Fruit fly (Drosophila melanogaster): ENCODE results near the gene Or63a.

Or63a gene

dm6 chr3L:2960949-2961584 is at the start of gene Or63a, which contains the start of gene CG34025:
TSS of gene Or63a (plus strand) at chr3L:2961534.
TSS of gene CG34025 (minus strand) at chr3L:2961049.
- no peak for TF ChIP-seq CG17801 (GFP tag; optimal IDR thresholded peaks at IDR 0.05; ENCODE audit: partially characterized antibody)

DNA sequence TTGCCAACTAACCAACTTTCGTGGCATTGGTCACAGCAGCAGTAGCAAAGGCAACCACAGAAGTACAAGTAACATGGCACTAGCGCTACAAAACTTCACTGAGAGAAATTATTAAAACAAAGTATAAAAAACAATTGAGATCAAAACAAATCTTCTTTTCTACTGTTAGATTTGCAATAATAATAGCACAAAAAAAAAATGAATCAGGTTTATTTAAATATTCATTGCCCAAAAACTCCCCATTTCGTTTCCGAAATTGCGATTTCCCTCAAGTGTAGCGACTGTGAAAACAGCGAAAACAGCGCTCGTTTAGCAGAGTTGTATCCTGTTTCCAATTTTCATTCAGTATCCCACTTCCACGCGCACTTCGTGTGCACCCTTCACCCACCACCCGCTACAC is 48.0 kb upstream of the Or63a start:
- TF ChIP-seq CG17801 (GFP tag; optimal IDR thresholded peaks at IDR 0.05; ENCODE audit: partially characterized antibody) = no peak

dm6 chr3L:2916554-2916953 is 44.8 kb upstream of the Or63a start, which contains the start of gene CG9970:
TSS of gene CG9970 (minus strand) at chr3L:2916654.
- TF ChIP-seq CG17801 (GFP tag; optimal IDR thresholded peaks at IDR 0.05; ENCODE audit: partially characterized antibody) = no peak

DNA sequence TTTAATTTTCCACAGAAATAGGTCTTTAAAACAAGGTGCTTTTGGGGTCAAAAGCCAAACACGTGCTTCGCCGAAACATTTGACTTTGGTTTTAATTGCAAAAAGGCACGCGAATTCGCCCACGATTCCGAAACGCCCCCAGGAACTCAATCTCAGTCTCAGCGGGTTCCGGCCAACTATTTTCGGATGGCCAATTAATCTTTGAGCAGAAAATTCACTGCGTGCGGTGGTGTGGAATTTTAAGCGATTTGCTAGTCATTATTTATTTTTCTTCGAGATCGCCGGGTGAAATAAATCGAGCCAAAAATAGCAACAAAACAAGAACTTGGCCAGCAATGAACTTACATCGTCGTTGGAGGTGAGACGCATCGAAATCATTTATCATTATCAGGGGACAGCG is 42.7 kb upstream of the Or63a start:
- no peak for TF ChIP-seq CG17801 (GFP tag; optimal IDR thresholded peaks at IDR 0.05; ENCODE audit: partially characterized antibody)

- TF ChIP-seq CG17801 (GFP tag; optimal IDR thresholded peaks at IDR 0.05; ENCODE audit: partially characterized antibody) = no peak
Observed at dm6 chr3L:2923097-2923496, 38.2 kb upstream of the Or63a start.

- no peak for TF ChIP-seq CG17801 (GFP tag; optimal IDR thresholded peaks at IDR 0.05; ENCODE audit: partially characterized antibody)
Observed at dm6 chr3L:2951518-2951917, 9.8 kb upstream of the Or63a start, which contains the start of gene CG32846. TSS of gene CG32846 (minus strand) at chr3L:2951618.

- TF ChIP-seq CG17801 (GFP tag; optimal IDR thresholded peaks at IDR 0.05; ENCODE audit: partially characterized antibody) = peak; percentile 73
Observed at dm6 chr3L:2980856-2981255, 19.5 kb downstream of the Or63a start, which contains the start of gene CPT2. TSS of gene CPT2 (plus strand) at chr3L:2981022.

- TF ChIP-seq CG17801 (GFP tag; optimal IDR thresholded peaks at IDR 0.05; ENCODE audit: partially characterized antibody) = no peak
Observed at dm6 chr3L:2986302-2986701, 25.0 kb downstream of the Or63a start.

DNA sequence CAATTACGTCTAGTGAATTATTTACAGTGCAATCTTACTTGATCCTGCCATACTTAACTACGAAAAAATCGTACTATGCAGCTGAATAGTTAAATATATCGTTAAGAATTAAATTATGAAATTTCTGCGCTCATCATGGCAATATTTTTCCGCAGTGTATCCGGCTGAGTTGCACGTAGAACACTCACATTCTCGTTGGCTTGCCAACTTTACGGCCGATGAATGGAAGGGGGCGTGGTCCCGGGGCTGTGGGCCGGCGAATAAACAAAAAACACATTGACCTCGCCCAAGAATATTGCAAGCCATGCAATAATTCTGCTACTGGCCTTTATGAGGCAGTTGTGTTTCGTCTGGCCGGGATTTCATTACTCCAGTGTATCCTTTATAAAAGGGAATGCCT is 26.4 kb downstream of the Or63a start:
- no peak for TF ChIP-seq CG17801 (GFP tag; optimal IDR thresholded peaks at IDR 0.05; ENCODE audit: partially characterized antibody)

- no peak for TF ChIP-seq CG17801 (GFP tag; optimal IDR thresholded peaks at IDR 0.05; ENCODE audit: partially characterized antibody)
Observed at dm6 chr3L:2994872-2995271, 33.5 kb downstream of the Or63a start, which contains the start of gene CG2113. TSS of gene CG2113 (plus strand) at chr3L:2995172.

DNA sequence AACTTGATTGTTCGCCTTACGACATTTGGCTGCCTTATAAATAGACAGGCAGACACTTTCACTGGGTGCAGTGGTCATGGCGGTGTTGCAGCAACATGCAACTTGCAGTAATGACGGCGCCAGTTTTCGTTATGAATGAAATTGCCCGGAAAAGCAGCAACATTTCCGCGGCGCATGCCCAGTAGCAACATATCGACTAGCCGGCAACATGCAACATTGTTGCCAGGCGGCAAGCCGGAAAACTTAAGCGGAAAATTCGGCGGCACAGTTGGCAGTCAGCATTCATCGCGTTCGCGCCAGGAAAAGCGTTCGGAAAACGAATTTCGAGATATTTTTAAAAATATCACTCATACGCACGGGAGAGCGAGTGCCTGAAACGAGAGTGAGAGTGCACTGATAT is 40.1 kb downstream of the Or63a start, which contains the start of gene FMRFaR:
Gene FMRFaR, plus strand, starts transcription at position 272 of the 400 bp plus-strand sequence.
- TF ChIP-seq CG17801 (GFP tag; optimal IDR thresholded peaks at IDR 0.05; ENCODE audit: partially characterized antibody) = no peak
